Fruit fly (Drosophila melanogaster) whole organism, embryonic: ENCODE data around the gene Ucp4A.

Experiments
- BEAF-32 ChIP-seq: fragments of 200-800 bp; sonication (Bioruptor generic); optimal IDR thresholded peaks from 3 replicates; lab custom pipeline; 2017; ENCODE audit warnings: missing biosample characterization, missing genetic modification characterization, mild to moderate bottlenecking, moderate library complexity, missing genetic modification reagents
- Bdp1 ChIP-seq: fragments of 200-800 bp; sonication (Bioruptor generic); optimal IDR thresholded peaks from 3 replicates; lab custom pipeline; 2016; ENCODE audit warnings: missing biosample characterization, missing genetic modification characterization
- BtbVII ChIP-seq: fragments of 200-800 bp; sonication (Bioruptor generic); optimal IDR thresholded peaks from 3 replicates; lab custom pipeline; 2017; ENCODE audit warnings: missing biosample characterization, mild to moderate bottlenecking, missing genetic modification characterization
- Bteb2 ChIP-seq: fragments of 200-800 bp; sonication (Bioruptor generic); optimal IDR thresholded peaks from 2 replicates; lab custom pipeline; 2016; ENCODE audit warnings: missing biosample characterization, missing genetic modification characterization
- CG12299 ChIP-seq: fragments of 200-800 bp; sonication (Bioruptor generic); optimal IDR thresholded peaks from 2 replicates; lab custom pipeline; 2018; ENCODE audit warnings: missing biosample characterization, mild to moderate bottlenecking, missing genetic modification characterization
- CG15479 ChIP-seq: fragments of 200-800 bp; sonication (Bioruptor generic); optimal IDR thresholded peaks from 3 replicates; lab custom pipeline; 2019; ENCODE audit warnings: missing biosample characterization, mild to moderate bottlenecking, missing genetic modification characterization, moderate library complexity
- CG15601 ChIP-seq: fragments of 200-800 bp; sonication (Bioruptor generic); optimal IDR thresholded peaks from 3 replicates; lab custom pipeline; 2019; ENCODE audit warnings: missing biosample characterization, mild to moderate bottlenecking, missing genetic modification characterization, moderate library complexity
- CG15696 ChIP-seq: fragments of 200-800 bp; sonication (Bioruptor generic); optimal IDR thresholded peaks from 2 replicates; lab custom pipeline; 2019; ENCODE audit warnings: missing biosample characterization, mild to moderate bottlenecking, missing genetic modification characterization, moderate library complexity
- CG16815 ChIP-seq: fragments of 200-800 bp; sonication (Bioruptor generic); optimal IDR thresholded peaks from 3 replicates; lab custom pipeline; 2017; ENCODE audit warnings: missing biosample characterization, mild to moderate bottlenecking, missing genetic modification characterization
- CG17361 ChIP-seq: fragments of 200-800 bp; sonication (Bioruptor generic); IDR thresholded peaks from 3 replicates; pipeline ENCODE4 v1.3.6; 2022; ENCODE audit warnings: missing biosample characterization, missing genetic modification characterization
- CG17568 ChIP-seq: fragments of 200-800 bp; sonication (Bioruptor generic); optimal IDR thresholded peaks from 2 replicates; lab custom pipeline; 2018; ENCODE audit warnings: missing biosample characterization, mild to moderate bottlenecking, missing genetic modification characterization, moderate library complexity
- CG2712 ChIP-seq: fragments of 200-800 bp; optimal IDR thresholded peaks from 3 replicates; lab custom pipeline; 2019; ENCODE audit warnings: missing biosample characterization, mild to moderate bottlenecking, missing genetic modification characterization, moderate library complexity
- CG3163 ChIP-seq: fragments of 200-800 bp; sonication (Bioruptor generic); optimal IDR thresholded peaks from 3 replicates; lab custom pipeline; 2016; ENCODE audit warnings: missing biosample characterization, missing genetic modification characterization
- CG32772 ChIP-seq: fragments of 200-800 bp; sonication (Bioruptor generic); IDR thresholded peaks from 2 replicates; pipeline ENCODE4 v1.3.6; 2022; ENCODE audit warnings: missing biosample characterization, missing genetic modification characterization
- CG34224 ChIP-seq: fragments of 200-800 bp; sonication (Bioruptor generic); IDR thresholded peaks from 3 replicates; pipeline ENCODE4 v1.3.6; 2022; ENCODE audit warnings: missing biosample characterization, missing genetic modification characterization; ENCODE audit not compliant: partially characterized antibody
- CG3838 ChIP-seq: fragments of 200-800 bp; sonication (Bioruptor generic); optimal IDR thresholded peaks from 3 replicates; lab custom pipeline; 2016; ENCODE audit warnings: missing biosample characterization, missing genetic modification characterization
- CG3995 ChIP-seq: fragments of 200-800 bp; sonication (Bioruptor generic); optimal IDR thresholded peaks from 3 replicates; lab custom pipeline; 2016; ENCODE audit warnings: missing biosample characterization, missing genetic modification characterization
- CG4328 ChIP-seq: fragments of 200-800 bp; sonication (Bioruptor generic); optimal IDR thresholded peaks from 3 replicates; lab custom pipeline; 2017; ENCODE audit warnings: missing biosample characterization, missing genetic modification reagents, missing genetic modification characterization
- CG6683 ChIP-seq: fragments of 200-800 bp; sonication (Bioruptor generic); optimal IDR thresholded peaks from 2 replicates; lab custom pipeline; 2017; ENCODE audit warnings: missing biosample characterization, mild to moderate bottlenecking, missing genetic modification characterization, missing genetic modification reagents
- CG6854 ChIP-seq: fragments of 200-800 bp; sonication (Bioruptor generic); optimal IDR thresholded peaks from 3 replicates; lab custom pipeline; 2017; ENCODE audit warnings: missing biosample characterization, mild to moderate bottlenecking, missing genetic modification characterization
- CG7556 ChIP-seq: fragments of 200-800 bp; sonication (Bioruptor generic); optimal IDR thresholded peaks from 2 replicates; lab custom pipeline; 2017; ENCODE audit warnings: missing biosample characterization, mild to moderate bottlenecking, missing genetic modification characterization
- CG7839 ChIP-seq: fragments of 200-800 bp; sonication (Bioruptor generic); optimal IDR thresholded peaks from 3 replicates; lab custom pipeline; 2018; ENCODE audit warnings: missing biosample characterization, mild to moderate bottlenecking, missing genetic modification characterization, moderate library complexity
- CG8359 ChIP-seq: fragments of 200-800 bp; sonication (Bioruptor generic); optimal IDR thresholded peaks from 2 replicates; lab custom pipeline; 2017; ENCODE audit warnings: missing biosample characterization, mild to moderate bottlenecking, missing genetic modification characterization, borderline replicate concordance
- CG9817 ChIP-seq: fragments of 200-800 bp; sonication (Bioruptor generic); optimal IDR thresholded peaks from 2 replicates; lab custom pipeline; 2018; ENCODE audit warnings: missing biosample characterization, mild to moderate bottlenecking, missing genetic modification characterization, moderate library complexity
- CkIIα-i1 ChIP-seq: fragments of 200-800 bp; sonication (Bioruptor generic); IDR thresholded peaks from 2 replicates; pipeline ENCODE4 v1.3.6; 2022; ENCODE audit warnings: missing biosample characterization, missing genetic modification characterization
- D ChIP-seq, 2 experiments: fragments of 200-800 bp in 1 of 2; fragments of >200 bp in 1 of 2; sonication (Bioruptor generic) in 1 of 2; optimal IDR thresholded peaks; 2 replicates in 1 of 2; 3 replicates in 1 of 2; lab custom pipeline; 2017; ENCODE audit warnings: mild to moderate bottlenecking in 1 of 2, missing biosample characterization in 1 of 2, missing genetic modification characterization in 1 of 2, missing genetic modification reagents in 1 of 2
- Dfd ChIP-seq, 2 experiments: fragments of >200 bp; optimal IDR thresholded peaks; 2 replicates each; lab custom pipeline; 2017; ENCODE audit warnings: missing biosample characterization in 2 of 2, missing genetic modification characterization in 2 of 2
- Doc2 ChIP-seq: fragments of 200-800 bp; sonication (Bioruptor generic); IDR thresholded peaks from 2 replicates; pipeline ENCODE4 v1.3.6; 2022; ENCODE audit warnings: missing biosample characterization, missing genetic modification characterization
- Hsf ChIP-seq: fragments of 200-800 bp; sonication (Bioruptor generic); optimal IDR thresholded peaks from 3 replicates; lab custom pipeline; 2016; ENCODE audit warnings: missing biosample characterization, missing genetic modification characterization
- NFAT ChIP-seq: fragments of 200-800 bp; sonication (Bioruptor generic); IDR thresholded peaks from 2 replicates; pipeline ENCODE4 v1.3.6; 2022; ENCODE audit warnings: missing biosample characterization, missing genetic modification characterization
- Rfx ChIP-seq: fragments of 200-800 bp; sonication (Bioruptor generic); IDR thresholded peaks from 2 replicates; pipeline ENCODE4 v1.3.6; 2022; ENCODE audit warnings: missing biosample characterization, missing genetic modification characterization
- Rx ChIP-seq: fragments of 200-800 bp; sonication (Bioruptor generic); IDR thresholded peaks from 2 replicates; pipeline ENCODE4 v1.3.6; 2022; ENCODE audit warnings: missing biosample characterization, missing genetic modification characterization
- Sox102F ChIP-seq: fragments of 200-800 bp; sonication (Bioruptor generic); optimal IDR thresholded peaks from 2 replicates; lab custom pipeline; 2018; ENCODE audit warnings: missing biosample characterization, mild to moderate bottlenecking, missing genetic modification characterization, moderate library complexity
- Sry-δ ChIP-seq: fragments of 200-800 bp; sonication (Bioruptor generic); optimal IDR thresholded peaks from 2 replicates; lab custom pipeline; 2016; ENCODE audit warnings: missing biosample characterization, missing genetic modification characterization
- Stat92E ChIP-seq, 3 experiments: fragments of >200 bp in 2 of 3; fragments of 200-800 bp in 1 of 3; sonication (Bioruptor generic) in 1 of 3; optimal IDR thresholded peaks; 2 replicates each; lab custom pipeline; 2017 to 2019; ENCODE audit warnings: missing biosample characterization in 3 of 3, missing genetic modification characterization in 3 of 3, mild to moderate bottlenecking in 1 of 3, moderate library complexity in 1 of 3
- aop ChIP-seq: fragments of 200-800 bp; sonication (Bioruptor generic); IDR thresholded peaks from 2 replicates; pipeline ENCODE4 v1.3.6; 2022; ENCODE audit warnings: missing biosample characterization, missing genetic modification characterization
- ara ChIP-seq: fragments of 200-800 bp; sonication (Bioruptor generic); IDR thresholded peaks from 2 replicates; pipeline ENCODE4 v1.3.6; 2022; ENCODE audit warnings: missing biosample characterization, missing genetic modification characterization
- ato ChIP-seq: fragments of 200-800 bp; sonication (Bioruptor generic); IDR thresholded peaks from 2 replicates; pipeline ENCODE4 v1.3.6; 2022; ENCODE audit warnings: missing biosample characterization, missing genetic modification characterization; ENCODE audit not compliant: partially characterized antibody
- disco-r ChIP-seq: fragments of 200-800 bp; sonication (Bioruptor generic); optimal IDR thresholded peaks from 2 replicates; lab custom pipeline; 2016; ENCODE audit warnings: missing biosample characterization, missing genetic modification characterization
- fu2 ChIP-seq: fragments of 200-800 bp; sonication (Bioruptor generic); optimal IDR thresholded peaks from 2 replicates; lab custom pipeline; 2016; ENCODE audit warnings: missing biosample characterization, missing genetic modification characterization
- gsb ChIP-seq: fragments of 200-800 bp; sonication (Bioruptor generic); IDR thresholded peaks from 2 replicates; pipeline ENCODE4 v1.3.6; 2022; ENCODE audit warnings: missing biosample characterization, missing genetic modification characterization
- lmd ChIP-seq: fragments of 200-800 bp; sonication (Bioruptor generic); IDR thresholded peaks from 2 replicates; pipeline ENCODE4 v1.3.6; 2022; ENCODE audit warnings: missing biosample characterization, missing genetic modification characterization
- nom ChIP-seq: fragments of 200-800 bp; sonication (Bioruptor generic); optimal IDR thresholded peaks from 2 replicates; lab custom pipeline; 2017; ENCODE audit warnings: missing biosample characterization, missing genetic modification characterization, mild to moderate bottlenecking, moderate library complexity, missing genetic modification reagents
- pfk ChIP-seq: fragments of 200-800 bp; sonication (Bioruptor generic); optimal IDR thresholded peaks from 2 replicates; lab custom pipeline; 2018; ENCODE audit warnings: missing biosample characterization, mild to moderate bottlenecking, missing genetic modification characterization, moderate library complexity
- pita ChIP-seq: fragments of 200-800 bp; sonication (Bioruptor generic); optimal IDR thresholded peaks from 2 replicates; lab custom pipeline; 2017; ENCODE audit warnings: missing biosample characterization, mild to moderate bottlenecking, missing genetic modification characterization
- psq ChIP-seq: fragments of 200-800 bp; sonication (Bioruptor generic); optimal IDR thresholded peaks from 2 replicates; lab custom pipeline; 2017; ENCODE audit warnings: missing biosample characterization, missing genetic modification characterization
- sens ChIP-seq: fragments of 200-800 bp; sonication (Bioruptor generic); peaks from one replicate; lab custom pipeline; 2016; ENCODE audit warnings: missing biosample characterization, missing genetic modification characterization
- sim ChIP-seq: fragments of 200-800 bp; sonication (Bioruptor generic); IDR thresholded peaks from 2 replicates; pipeline ENCODE4 v1.3.6; 2022; ENCODE audit warnings: missing biosample characterization, missing genetic modification characterization
- tap ChIP-seq: fragments of 200-800 bp; optimal IDR thresholded peaks from 3 replicates; lab custom pipeline; 2019; ENCODE audit warnings: missing biosample characterization, mild to moderate bottlenecking, missing genetic modification characterization, moderate library complexity
- usp ChIP-seq: fragments of >200 bp; optimal IDR thresholded peaks from 2 replicates; lab custom pipeline; 2017; ENCODE audit warnings: missing biosample characterization, missing genetic modification characterization
- zen ChIP-seq: fragments of 200-800 bp; sonication (Bioruptor generic); optimal IDR thresholded peaks from 3 replicates; lab custom pipeline; 2018; ENCODE audit warnings: missing biosample characterization, mild to moderate bottlenecking, missing genetic modification characterization, moderate library complexity

The Ucp4A gene

DNA sequence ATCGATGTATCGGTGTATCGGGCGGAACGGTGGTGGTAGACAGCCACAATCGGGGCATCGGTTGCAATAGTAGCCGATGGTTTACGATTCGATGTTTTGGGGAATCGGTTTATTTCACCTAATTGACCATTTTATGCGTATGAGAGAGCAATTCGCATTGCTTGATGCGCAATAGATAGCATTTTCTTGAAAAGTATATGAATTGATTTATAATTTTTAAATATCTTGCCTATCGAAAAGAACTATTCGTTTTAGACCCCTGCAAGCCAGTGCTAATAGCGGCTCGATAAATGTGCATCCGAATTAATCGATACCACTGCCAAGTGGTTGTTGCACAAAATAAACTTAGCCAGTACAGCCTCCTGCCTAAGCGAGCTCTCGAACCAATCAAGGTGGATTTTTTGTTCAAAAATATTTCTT lies 42.5 kb downstream of the Ucp4A start, which contains the start of gene mnb (continued):
- no peak for TF ChIP-seq nom (GFP tag; lab: Kevin White, UChicago)
- no peak for TF ChIP-seq CG7556 (GFP tag; lab: Kevin White, UChicago)
- TF ChIP-seq Dfd (GFP tag; optimal IDR thresholded peaks at IDR 0.05; lab: Kevin White, UChicago) = no peak
- TF ChIP-seq gsb (GFP tag; lab: Robert Waterston, UW) = no peak
- TF ChIP-seq NFAT = no peak
- no peak for TF ChIP-seq CG2712 (tag; lab: Kevin White, UChicago)
- TF ChIP-seq CG15479 (GFP tag; lab: Kevin White, UChicago) = no peak
- no peak for TF ChIP-seq ara
- no peak for TF ChIP-seq psq (GFP tag; lab: Kevin White, UChicago)
- no peak for TF ChIP-seq CG3995 (GFP tag; lab: Kevin White, UChicago)
- peak; percentile 99 for TF ChIP-seq BEAF-32 (GFP tag; lab: Kevin White, UChicago)
- TF ChIP-seq ato (GFP tag; lab: Robert Waterston, UW) = peak; percentile 99
- peak; percentile 11 for TF ChIP-seq Hsf (GFP tag; lab: Kevin White, UChicago)
- no peak for TF ChIP-seq disco-r (GFP tag; lab: Kevin White, UChicago)
- TF ChIP-seq Doc2 = no peak
- TF ChIP-seq sens (GFP tag; lab: Kevin White, UChicago) = peak; percentile 91
- no peak for TF ChIP-seq usp
- TF ChIP-seq CG3163 (GFP tag; lab: Kevin White, UChicago) = peak; percentile 2
- no peak for TF ChIP-seq CG7839
- no peak for TF ChIP-seq CG17568
- TF ChIP-seq CG9817 (tag; lab: Kevin White, UChicago) = no peak
- TF ChIP-seq CkIIα-i1 (GFP tag; lab: Robert Waterston, UW) = no peak
- no peak for TF ChIP-seq Rx
- TF ChIP-seq Sox102F (GFP tag; lab: Kevin White, UChicago) = no peak
- no peak for TF ChIP-seq pfk (GFP tag; lab: Kevin White, UChicago)
- TF ChIP-seq lmd (GFP tag; lab: Robert Waterston, UW) = no peak
- peak; percentile 4 for TF ChIP-seq zen (tag; lab: Kevin White, UChicago)
- TF ChIP-seq CG15601 (tag; lab: Kevin White, UChicago) = peak; percentile 10
- no peak for TF ChIP-seq CG3838 (GFP tag; lab: Kevin White, UChicago)
- no peak for TF ChIP-seq CG4328 (GFP tag; lab: Kevin White, UChicago)
- TF ChIP-seq CG16815 = no peak
- TF ChIP-seq D (optimal IDR thresholded peaks at IDR 0.05; lab: Kevin White, UChicago) = no peak
- no peak for TF ChIP-seq D (GFP tag; optimal IDR thresholded peaks at IDR 0.05; lab: Kevin White, UChicago)
- TF ChIP-seq CG32772 (GFP tag; lab: Robert Waterston, UW) = no peak
- TF ChIP-seq pita = peak; percentile 88
- no peak for TF ChIP-seq sim
- no peak for TF ChIP-seq CG17361 (GFP tag; lab: Robert Waterston, UW)
- peak; percentile 99 for TF ChIP-seq CG34224 (GFP tag; lab: Robert Waterston, UW)
- TF ChIP-seq Bdp1 = peak; percentile 22
- TF ChIP-seq aop (GFP tag; lab: Robert Waterston, UW) = no peak
- no peak for TF ChIP-seq fu2 (GFP tag; lab: Kevin White, UChicago)
- no peak for TF ChIP-seq CG8359 (GFP tag; lab: Kevin White, UChicago)
- TF ChIP-seq tap (tag; lab: Kevin White, UChicago) = no peak
- TF ChIP-seq CG12299 = no peak
- TF ChIP-seq Sry-δ = peak; percentile 96
- TF ChIP-seq Rfx (GFP tag; lab: Robert Waterston, UW) = peak; percentile 34; the same call in 1 of the 2 replicates
- TF ChIP-seq CG15696 (tag; lab: Kevin White, UChicago) = peak; percentile 12
- no peak for TF ChIP-seq CG6854 (GFP tag; lab: Kevin White, UChicago)
- TF ChIP-seq Stat92E (GFP tag; optimal IDR thresholded peaks at IDR 0.05; lab: Kevin White, UChicago) = peak in 1 of 3 experiments; percentile 33
- no peak for TF ChIP-seq BtbVII (GFP tag; lab: Kevin White, UChicago)
- no peak for TF ChIP-seq Bteb2 (GFP tag; lab: Kevin White, UChicago)
- no peak for TF ChIP-seq CG6683
